Worm (Caenorhabditis elegans): ENCODE data around the gene C05C8.7.

C05C8.7 gene

DNA sequence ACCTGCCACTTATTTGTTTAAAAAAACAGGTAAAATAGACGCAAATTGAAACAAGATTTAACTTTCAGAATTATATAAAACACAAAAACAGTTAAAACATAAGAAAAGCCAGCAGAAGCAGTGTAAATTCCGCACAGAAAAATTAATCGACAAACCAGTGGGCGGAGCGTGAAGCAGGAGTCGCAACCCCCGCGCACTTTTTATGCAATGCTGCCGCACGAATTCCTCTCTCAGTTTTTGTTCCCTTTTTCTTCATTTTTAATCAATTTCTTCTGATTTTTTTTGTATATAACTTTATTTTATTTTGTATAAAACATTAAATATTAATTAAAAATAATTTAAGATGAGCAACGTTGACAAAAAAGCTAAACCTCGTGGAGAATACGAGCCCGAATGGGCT is 16.0 kb downstream of the C05C8.7 start, which contains the start of the genes gei-6 and krr-1 (continued):
- TF ChIP-seq cebp-1 (GFP tag; IDR thresholded peaks at IDR 0.05) (no peak), cebp-1 (tag; optimal IDR thresholded peaks at IDR 0.05) (peak; percentile 51), Y79H2A.3 (GFP tag; conservative IDR thresholded peaks at IDR 0.05) (no peak), T07F8.4 (tag; optimal IDR thresholded peaks at IDR 0.05) (no peak), pbrm-1 (GFP tag; IDR thresholded peaks at IDR 0.05) (peak; percentile 15; the same call in 1 of the 2 replicates), lin-35 (GFP tag; optimal IDR thresholded peaks at IDR 0.05) (peak in 1 of 3 experiments; percentile 53), nhr-120 (GFP tag; IDR thresholded peaks at IDR 0.05) (no peak), gei-17 (GFP tag; optimal IDR thresholded peaks at IDR 0.05) (no peak), dox-1 (GFP tag; IDR thresholded peaks at IDR 0.05) (no peak), zfh-2 (GFP tag; conservative IDR thresholded peaks at IDR 0.05) (peak; percentile 42; the same call in 1 of the 2 replicates), F39B2.1 (GFP tag; IDR thresholded peaks at IDR 0.05) (no peak), ccch-3 (GFP tag; optimal IDR thresholded peaks at IDR 0.05) (no peak), snpc-1.3 (tag; optimal IDR thresholded peaks at IDR 0.05; ENCODE audit: insufficient read depth) (peak; percentile 55), madf-10 (tag; optimal IDR thresholded peaks at IDR 0.05) (no peak), hlh-12 (tag; optimal IDR thresholded peaks at IDR 0.05) (no peak), aptf-2 (GFP tag; conservative IDR thresholded peaks at IDR 0.05) (no peak), ZK185.1 (tag; optimal IDR thresholded peaks at IDR 0.05; ENCODE audit: poor library complexity, severe bottlenecking) (peak; percentile 52), rcor-1 (GFP tag; IDR thresholded peaks at IDR 0.05) (no peak), F55B11.4 (tag; optimal IDR thresholded peaks at IDR 0.05; ENCODE audit: borderline replicate concordance, insufficient read depth) (no peak), aptf-3 (GFP tag; IDR thresholded peaks at IDR 0.05) (no peak), ceh-91 (GFP tag; IDR thresholded peaks at IDR 0.05) (no peak), mes-4 (tag; optimal IDR thresholded peaks at IDR 0.05) (no peak), attf-5 (GFP tag; optimal IDR thresholded peaks at IDR 0.05) (peak; percentile 60), let-607 (tag; optimal IDR thresholded peaks at IDR 0.05) (no peak), die-1 (tag; optimal IDR thresholded peaks at IDR 0.05) (no peak), snpc-4 (GFP tag; optimal IDR thresholded peaks at IDR 0.05) (peak; percentile 9), snpc-4 (tag; optimal IDR thresholded peaks at IDR 0.05) (peak in 2 of 4 experiments; percentile 2 to 17), C06A6.2 (GFP tag; conservative IDR thresholded peaks at IDR 0.05) (no peak), tbp1 (GFP tag; optimal IDR thresholded peaks at IDR 0.05) (peak; percentile 25), B0035.1 (tag; optimal IDR thresholded peaks at IDR 0.05) (no peak), egl-44 (GFP tag; IDR thresholded peaks at IDR 0.05) (no peak), ztf-28 (GFP tag; IDR thresholded peaks at IDR 0.05) (no peak), lsl-1 (GFP tag; optimal IDR thresholded peaks at IDR 0.05) (no peak), ztf-6 (GFP tag; IDR thresholded peaks at IDR 0.05) (no peak), madf-6 (GFP tag; IDR thresholded peaks at IDR 0.05) (peak; percentile 55; the same call in 1 of the 2 replicates), ets-4 (GFP tag; optimal IDR thresholded peaks at IDR 0.05) (no peak), F23B12.7 (tag; optimal IDR thresholded peaks at IDR 0.05; ENCODE audit: insufficient read depth) (peak; percentile 73), F49E8.2 (tag; optimal IDR thresholded peaks at IDR 0.05; ENCODE audit: insufficient read depth) (peak; percentile 8), efl-1 (GFP tag; optimal IDR thresholded peaks at IDR 0.05) (no peak), ztf-25 (GFP tag; IDR thresholded peaks at IDR 0.05) (no peak), chd-7 (tag; optimal IDR thresholded peaks at IDR 0.05) (no peak), F10E7.11 (tag; optimal IDR thresholded peaks at IDR 0.05) (no peak), nhr-179 (tag; optimal IDR thresholded peaks at IDR 0.05) (no peak), Y53F4B.3 (GFP tag; IDR thresholded peaks at IDR 0.05) (no peak), sptf-2 (GFP tag; optimal IDR thresholded peaks at IDR 0.05) (no peak), pha-4 (tag; optimal IDR thresholded peaks at IDR 0.05) (no peak), K11D2.4 (GFP tag; IDR thresholded peaks at IDR 0.05) (no peak), C17E4.6 (GFP tag; IDR thresholded peaks at IDR 0.05) (no peak), zim-3 (tag; optimal IDR thresholded peaks at IDR 0.05) (no peak)
